Worm (Caenorhabditis elegans) whole organism, L2 larva: Measurements from ENCODE around the gene fkb-4.

Experiments used
- alr-1 ChIP-seq: fragments of 150-350 bp; optimal IDR thresholded peaks from 2 replicates; lab custom pipeline; 2014; ENCODE audit warnings: missing biosample characterization, missing genetic modification characterization
- egl-27 ChIP-seq: sonication (generic microtip); optimal IDR thresholded peaks from 3 replicates; lab custom pipeline; 2017; ENCODE audit warnings: missing biosample characterization, missing genetic modification reagents, missing genetic modification characterization
- lin-13 ChIP-seq: fragments of 150-350 bp; optimal IDR thresholded peaks from 2 replicates; lab custom pipeline; 2014; ENCODE audit warnings: missing biosample characterization, missing genetic modification reagents, missing genetic modification characterization
- nhr-11 ChIP-seq: fragments of 150-350 bp; optimal IDR thresholded peaks from 2 replicates; lab custom pipeline; 2014; ENCODE audit warnings: missing biosample characterization, missing genetic modification characterization
- nhr-25 ChIP-seq: fragments of 150-350 bp; sonication (generic microtip); optimal IDR thresholded peaks from 3 replicates; lab custom pipeline; 2014; ENCODE audit warnings: missing biosample characterization, missing genetic modification characterization

DNA sequence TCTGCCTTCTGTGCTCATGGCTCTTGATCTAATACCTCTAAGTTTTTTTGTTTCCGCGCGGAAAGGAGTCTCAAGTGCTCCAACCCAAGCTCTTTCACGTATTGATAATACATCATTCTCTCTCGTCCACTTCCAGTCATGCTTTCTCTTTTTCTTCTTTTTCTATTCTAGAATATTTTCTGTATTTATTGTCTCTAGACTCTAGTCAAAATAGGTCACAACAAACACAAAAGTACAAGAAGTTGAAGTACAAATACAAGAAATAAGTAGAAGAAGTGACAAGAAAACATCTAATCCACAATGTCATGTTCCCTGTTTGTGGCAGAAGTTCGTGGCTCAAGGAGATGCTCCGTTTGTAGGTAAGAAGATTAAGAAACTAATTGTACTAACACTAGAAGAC lies 13.7 kb downstream of the fkb-4 start, which contains the start of gene ZC455.1:
- no peak for TF ChIP-seq alr-1 (tag; lab: Kevin White, UChicago)
- no peak for TF ChIP-seq nhr-25 (tag; lab: Kevin White, UChicago)
- no peak for TF ChIP-seq egl-27 (tag; lab: Kevin White, UChicago)
- no peak for TF ChIP-seq lin-13 (GFP tag; lab: Kevin White, UChicago)
- no peak for TF ChIP-seq nhr-11 (tag; lab: Kevin White, UChicago)
